Fruit fly (Drosophila melanogaster): ENCODE results near the gene CG12310.

The CG12310 gene

dm6 chr3L:15094589-15095288, 44.1 kb upstream of the CG12310 start, which contains the start of the genes sstn, Plp and GlyRS (continued):
- TF ChIP-seq Lpt (GFP tag; optimal IDR thresholded peaks at IDR 0.05) (no peak), fd59A (GFP tag; optimal IDR thresholded peaks at IDR 0.05) (peak; percentile 17), spab (GFP tag; optimal IDR thresholded peaks at IDR 0.05) (no peak), achi (GFP tag; optimal IDR thresholded peaks at IDR 0.05) (peak; percentile 33), CG34406 (GFP tag; optimal IDR thresholded peaks at IDR 0.05) (peak; percentile 26), CG6792 (GFP tag; optimal IDR thresholded peaks at IDR 0.05) (peak; percentile 17), esn (GFP tag; optimal IDR thresholded peaks at IDR 0.05) (peak; percentile 20), Eip75B (GFP tag; optimal IDR thresholded peaks at IDR 0.05) (peak; percentile 12), CG8319 (GFP tag; optimal IDR thresholded peaks at IDR 0.05) (no peak)

- TF ChIP-seq CG8119 (GFP tag; IDR thresholded peaks at IDR 0.05) = no peak
- TF ChIP-seq CG34406 (GFP tag; optimal IDR thresholded peaks at IDR 0.05) = peak; percentile 15
- TF ChIP-seq Hr39 (GFP tag; optimal IDR thresholded peaks at IDR 0.05) = peak; percentile 20
- no peak for TF ChIP-seq CG11294 (GFP tag; IDR thresholded peaks at IDR 0.05)
- peak; percentile 44 for TF ChIP-seq topi (GFP tag; optimal IDR thresholded peaks at IDR 0.05)
- no peak for TF ChIP-seq acj6 (GFP tag; optimal IDR thresholded peaks at IDR 0.05)
- TF ChIP-seq Met (GFP tag; optimal IDR thresholded peaks at IDR 0.05) = peak; percentile 4
- no peak for TF ChIP-seq Hr38 (GFP tag; optimal IDR thresholded peaks at IDR 0.05)
- peak; percentile 14 for TF ChIP-seq OdsH (GFP tag; optimal IDR thresholded peaks at IDR 0.05)
- TF ChIP-seq lz (GFP tag; optimal IDR thresholded peaks at IDR 0.05) = peak; percentile 2
- no peak for TF ChIP-seq CG1621 (tag; optimal IDR thresholded peaks at IDR 0.05)
- TF ChIP-seq CG6808 (GFP tag; optimal IDR thresholded peaks at IDR 0.05) = peak; percentile 32
- no peak for TF ChIP-seq Eip93F (GFP tag; optimal IDR thresholded peaks at IDR 0.05)
- TF ChIP-seq Smox (GFP tag; optimal IDR thresholded peaks at IDR 0.05) = no peak
- TF ChIP-seq Lpt (GFP tag; optimal IDR thresholded peaks at IDR 0.05) = no peak
- peak; percentile 35 for TF ChIP-seq pdm3 (GFP tag; optimal IDR thresholded peaks at IDR 0.05)
- TF ChIP-seq svp (GFP tag) = peak; percentile 85
- no peak for TF ChIP-seq CG8319 (GFP tag; optimal IDR thresholded peaks at IDR 0.05)
- TF ChIP-seq Blimp-1 (GFP tag; optimal IDR thresholded peaks at IDR 0.05) = no peak
- no peak for TF ChIP-seq CG6163 (GFP tag; IDR thresholded peaks at IDR 0.05)
- TF ChIP-seq achi (GFP tag; optimal IDR thresholded peaks at IDR 0.05) = no peak
- TF ChIP-seq CG31627 (GFP tag; optimal IDR thresholded peaks at IDR 0.05) = peak; percentile 40
- peak; percentile 15 for TF ChIP-seq Eip75B (GFP tag; optimal IDR thresholded peaks at IDR 0.05)
- peak; percentile 73 for TF ChIP-seq Eip78C (GFP tag)
- TF ChIP-seq cyc (GFP tag; optimal IDR thresholded peaks at IDR 0.05) = peak; percentile 29
- TF ChIP-seq CG16779 (tag; optimal IDR thresholded peaks at IDR 0.05) = no peak
- TF ChIP-seq fkh (GFP tag; optimal IDR thresholded peaks at IDR 0.05) = peak; percentile 66
- TF ChIP-seq ss (GFP tag; optimal IDR thresholded peaks at IDR 0.05) = no peak
- peak; percentile 19 for TF ChIP-seq Hr4 (GFP tag; optimal IDR thresholded peaks at IDR 0.05)
- no peak for TF ChIP-seq CG9139 (GFP tag; optimal IDR thresholded peaks at IDR 0.05)
- TF ChIP-seq CG10669 (GFP tag; optimal IDR thresholded peaks at IDR 0.05) = no peak
- TF ChIP-seq Ets21C (GFP tag; optimal IDR thresholded peaks at IDR 0.05) = peak; percentile 3
- TF ChIP-seq CG11762 (GFP tag; optimal IDR thresholded peaks at IDR 0.05; ENCODE audit: insufficient read depth) = no peak
- TF ChIP-seq CG15336 (GFP tag; IDR thresholded peaks at IDR 0.05) = peak; percentile 44; the same call in 1 of the 2 replicates
- peak; percentile 32 for TF ChIP-seq Sox102F (GFP tag; optimal IDR thresholded peaks at IDR 0.05)
- no peak for TF ChIP-seq fd85E (GFP tag; optimal IDR thresholded peaks at IDR 0.05)
- peak; percentile 37 for TF ChIP-seq esn (GFP tag; optimal IDR thresholded peaks at IDR 0.05)
- TF ChIP-seq CG4318 (GFP tag; optimal IDR thresholded peaks at IDR 0.05) = no peak
- TF ChIP-seq CG6792 (GFP tag; optimal IDR thresholded peaks at IDR 0.05) = peak; percentile 12
- TF ChIP-seq eg (GFP tag; IDR thresholded peaks at IDR 0.05) = peak; percentile 48; the same call in 1 of the 3 replicates
- TF ChIP-seq vri (GFP tag; optimal IDR thresholded peaks at IDR 0.05) = peak; percentile 77
- peak; percentile 17 for TF ChIP-seq Sox14 (GFP tag; optimal IDR thresholded peaks at IDR 0.05)
- no peak for TF ChIP-seq CG32006 (GFP tag; optimal IDR thresholded peaks at IDR 0.05)
These were observed 43.5 kb upstream of the CG12310 start for dm6 chr3L:15093929-15094588.

All from whole organism, prepupa.